Worm (Caenorhabditis elegans) whole organism, mixed stage, embryonic: ENCODE measurements around the gene ucr-1.

ENCODE experiments used
- M03D4.4 ChIP-seq: sonication (generic microtip); optimal IDR thresholded peaks from 2 replicates; lab custom pipeline; 2017; ENCODE audit warnings: mild to moderate bottlenecking, missing genetic modification characterization, missing compliant biosample characterization
- bed-3 ChIP-seq: fragments of 200-800 bp; sonication (Bioruptor generic); optimal IDR thresholded peaks from 3 replicates; lab custom pipeline; 2018; ENCODE audit warnings: mild to moderate bottlenecking, missing genetic modification characterization, moderate library complexity, missing compliant biosample characterization
- blmp-1 ChIP-seq: fragments of 150-350 bp; optimal IDR thresholded peaks from 2 replicates; lab custom pipeline; 2014; ENCODE audit warnings: missing biosample characterization, missing genetic modification characterization
- ceh-39 ChIP-seq: fragments of 150-350 bp; optimal IDR thresholded peaks from 2 replicates; lab custom pipeline; 2014; ENCODE audit warnings: missing biosample characterization, missing genetic modification characterization
- ceh-43 ChIP-seq: fragments of 200-800 bp; sonication (Bioruptor generic); optimal IDR thresholded peaks from 2 replicates; lab custom pipeline; 2018; ENCODE audit warnings: mild to moderate bottlenecking, missing genetic modification characterization, moderate library complexity, missing compliant biosample characterization
- ceh-83 ChIP-seq: fragments of 200-800 bp; sonication (Bioruptor generic); optimal IDR thresholded peaks from 2 replicates; lab custom pipeline; 2018; ENCODE audit warnings: mild to moderate bottlenecking, missing genetic modification characterization, missing compliant biosample characterization
- ces-1 ChIP-seq: fragments of 150-350 bp; optimal IDR thresholded peaks from 2 replicates; lab custom pipeline; 2014; ENCODE audit warnings: missing biosample characterization, missing genetic modification reagents, missing genetic modification characterization
- cnd-1 ChIP-seq: fragments of 200-800 bp; sonication (Bioruptor generic); optimal IDR thresholded peaks from 2 replicates; lab custom pipeline; 2018; ENCODE audit warnings: mild to moderate bottlenecking, missing genetic modification characterization, missing compliant biosample characterization
- drap-1 ChIP-seq: fragments of 200-800 bp; sonication (Bioruptor generic); optimal IDR thresholded peaks from 3 replicates; lab custom pipeline; 2018; ENCODE audit warnings: mild to moderate bottlenecking, missing genetic modification characterization, missing compliant biosample characterization
- elt-1 ChIP-seq: sonication (generic microtip); optimal IDR thresholded peaks from 2 replicates; lab custom pipeline; 2017; ENCODE audit warnings: missing genetic modification characterization, mild to moderate bottlenecking, missing compliant biosample characterization, antibody characterized with exemption, moderate library complexity, borderline replicate concordance; ENCODE audit not compliant: insufficient read depth
- elt-3 ChIP-seq: fragments of 150-350 bp; optimal IDR thresholded peaks from 2 replicates; lab custom pipeline; 2014; ENCODE audit warnings: missing biosample characterization, missing genetic modification characterization
- flh-1 ChIP-seq: fragments of 200-800 bp; sonication (Bioruptor generic); optimal IDR thresholded peaks from 2 replicates; lab custom pipeline; 2018; ENCODE audit warnings: mild to moderate bottlenecking, missing genetic modification characterization, moderate library complexity, missing compliant biosample characterization
- ham-2 ChIP-seq: fragments of 200-800 bp; sonication (Bioruptor generic); optimal IDR thresholded peaks from 2 replicates; lab custom pipeline; 2018; ENCODE audit warnings: mild to moderate bottlenecking, missing genetic modification characterization, missing compliant biosample characterization
- hlh-1 ChIP-seq: fragments of 150-350 bp; optimal IDR thresholded peaks from 2 replicates; lab custom pipeline; 2014; ENCODE audit warnings: missing biosample characterization, missing genetic modification reagents, missing genetic modification characterization
- lin-13 ChIP-seq: fragments of 150-350 bp; optimal IDR thresholded peaks from 2 replicates; lab custom pipeline; 2014; ENCODE audit warnings: missing biosample characterization, missing genetic modification characterization
- lin-32 ChIP-seq: fragments of 200-800 bp; sonication (Bioruptor generic); optimal IDR thresholded peaks from 2 replicates; lab custom pipeline; 2018; ENCODE audit warnings: mild to moderate bottlenecking, missing genetic modification characterization, missing compliant biosample characterization
- lsy-2 ChIP-seq: fragments of 150-350 bp; optimal IDR thresholded peaks from 2 replicates; lab custom pipeline; 2014; ENCODE audit warnings: missing biosample characterization, missing genetic modification characterization
- mab-5 ChIP-seq: fragments of 150-350 bp; optimal IDR thresholded peaks from 2 replicates; lab custom pipeline; 2014; ENCODE audit warnings: missing biosample characterization, missing genetic modification characterization
- mep-1 ChIP-seq: fragments of 150-350 bp; optimal IDR thresholded peaks from 2 replicates; lab custom pipeline; 2017; ENCODE audit warnings: missing biosample characterization, missing genetic modification reagents, missing genetic modification characterization, inconsistent platforms
- nhr-12 ChIP-seq: fragments of 150-350 bp; optimal IDR thresholded peaks from 2 replicates; lab custom pipeline; 2014; ENCODE audit warnings: missing biosample characterization, missing genetic modification characterization
- nhr-2 ChIP-seq: fragments of 150-350 bp; optimal IDR thresholded peaks from 2 replicates; lab custom pipeline; 2014; ENCODE audit warnings: missing biosample characterization, missing genetic modification characterization
- nhr-237 ChIP-seq: fragments of 150-350 bp; optimal IDR thresholded peaks from 2 replicates; lab custom pipeline; 2014; ENCODE audit warnings: missing biosample characterization, missing genetic modification characterization
- nhr-76 ChIP-seq: sonication (generic microtip); optimal IDR thresholded peaks from 2 replicates; lab custom pipeline; 2017; ENCODE audit warnings: missing biosample characterization, missing genetic modification characterization
- sem-2 ChIP-seq: fragments of 200-800 bp; sonication (Bioruptor generic); optimal IDR thresholded peaks from 2 replicates; lab custom pipeline; 2018; ENCODE audit warnings: mild to moderate bottlenecking, missing genetic modification characterization, missing compliant biosample characterization
- snpc-4 ChIP-seq: fragments of 150-350 bp; optimal IDR thresholded peaks from 2 replicates; lab custom pipeline; 2014; ENCODE audit warnings: missing biosample characterization, missing genetic modification characterization
- tbx-8 ChIP-seq: fragments of 200-800 bp; sonication (Bioruptor generic); optimal IDR thresholded peaks from 2 replicates; lab custom pipeline; 2018; ENCODE audit warnings: mild to moderate bottlenecking, missing genetic modification characterization, moderate library complexity, missing compliant biosample characterization
- unc-120 ChIP-seq: sonication (generic microtip); optimal IDR thresholded peaks from 2 replicates; lab custom pipeline; 2017; ENCODE audit warnings: missing genetic modification characterization, missing compliant biosample characterization; ENCODE audit not compliant: poor library complexity, severe bottlenecking
- unc-39 ChIP-seq: fragments of 150-350 bp; optimal IDR thresholded peaks from 2 replicates; lab custom pipeline; 2014; ENCODE audit warnings: missing biosample characterization, missing genetic modification characterization
- unc-62 ChIP-seq: fragments of 150-350 bp; optimal IDR thresholded peaks from 2 replicates; lab custom pipeline; 2014; ENCODE audit warnings: missing biosample characterization, missing genetic modification reagents, missing genetic modification characterization
- zip-8 ChIP-seq: fragments of 150-350 bp; optimal IDR thresholded peaks from 2 replicates; lab custom pipeline; 2014; ENCODE audit warnings: missing biosample characterization, missing genetic modification characterization
- ztf-11 ChIP-seq: fragments of 150-350 bp; optimal IDR thresholded peaks from 2 replicates; lab custom pipeline; 2014; ENCODE audit warnings: missing biosample characterization, missing genetic modification characterization

The ucr-1 gene

DNA sequence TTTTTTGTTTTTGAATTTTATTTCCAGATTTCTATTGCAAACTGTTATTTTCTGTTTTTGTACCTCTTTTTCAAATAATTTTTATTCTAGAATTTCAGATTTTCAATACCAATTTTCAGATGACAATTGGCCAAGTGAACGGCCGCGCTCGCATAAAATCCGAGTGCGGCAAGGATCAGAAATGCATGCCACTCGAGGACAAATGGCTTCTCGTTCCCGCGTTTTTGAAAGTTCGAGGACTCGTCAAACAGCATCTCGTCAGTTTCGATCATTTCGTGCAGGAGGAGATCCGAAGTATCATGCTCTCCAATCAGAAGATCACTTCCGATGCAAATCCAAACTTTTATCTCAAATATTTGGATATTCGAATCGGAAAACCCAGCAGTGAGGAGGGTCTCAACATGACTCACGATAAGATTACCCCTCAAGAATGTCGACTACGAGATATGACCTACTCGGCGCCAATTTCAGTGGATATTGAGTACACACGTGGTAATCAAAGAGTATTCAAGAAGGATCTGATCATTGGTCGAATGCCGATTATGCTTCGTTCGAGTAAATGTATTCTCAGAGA is 34.6 kb upstream of the ucr-1 start, which contains the start of gene rpc-2:
Gene rpc-2 (plus strand): TSS at position 120 of the 574 bp plus-strand sequence.
- TF ChIP-seq lin-32 (GFP tag; lab: Kevin White, UChicago) (no peak), sem-2 (no peak), cnd-1 (tag; lab: Kevin White, UChicago) (no peak), ces-1 (GFP tag; lab: Kevin White, UChicago) (no peak), nhr-76 (tag; lab: Kevin White, UChicago) (no peak), tbx-8 (GFP tag; lab: Kevin White, UChicago) (no peak), mep-1 (tag; lab: Kevin White, UChicago) (no peak)

- TF ChIP-seq unc-62 (GFP tag; lab: Kevin White, UChicago), result peak; percentile 62
- TF ChIP-seq elt-1 (tag; lab: Kevin White, UChicago), result no peak
- TF ChIP-seq drap-1 (GFP tag; lab: Kevin White, UChicago), result no peak
- TF ChIP-seq blmp-1 (tag; lab: Kevin White, UChicago), result no peak
- peak; percentile 37 for TF ChIP-seq nhr-237
- TF ChIP-seq hlh-1 (tag; lab: Kevin White, UChicago), result peak; percentile 78
- TF ChIP-seq flh-1, result no peak
- TF ChIP-seq unc-120 (tag; lab: Kevin White, UChicago), result peak; percentile 96
- no peak for TF ChIP-seq lsy-2
- TF ChIP-seq nhr-12 (tag; lab: Kevin White, UChicago), result no peak
- TF ChIP-seq snpc-4 (tag; lab: Kevin White, UChicago), result no peak
- TF ChIP-seq nhr-2 (tag; lab: Kevin White, UChicago), result no peak
- no peak for TF ChIP-seq bed-3
- no peak for TF ChIP-seq unc-39 (tag; lab: Kevin White, UChicago)
- TF ChIP-seq zip-8 (tag; lab: Kevin White, UChicago), result no peak
- no peak for TF ChIP-seq elt-3
- TF ChIP-seq lin-32 (GFP tag; lab: Kevin White, UChicago), result no peak
Measured at ce11 chrIII:5563680-5564079, 28.3 kb upstream of the ucr-1 start.

- TF ChIP-seq zip-8 (tag; lab: Kevin White, UChicago) (no peak), elt-1 (tag; lab: Kevin White, UChicago) (no peak), M03D4.4 (no peak), lin-32 (GFP tag; lab: Kevin White, UChicago) (no peak), blmp-1 (tag; lab: Kevin White, UChicago) (no peak), cnd-1 (tag; lab: Kevin White, UChicago) (no peak), ceh-83 (no peak), mep-1 (tag; lab: Kevin White, UChicago) (no peak), nhr-2 (tag; lab: Kevin White, UChicago) (no peak), lsy-2 (no peak), ceh-43 (no peak), lin-13 (tag; lab: Kevin White, UChicago) (no peak), unc-39 (tag; lab: Kevin White, UChicago) (no peak)
Measured at ce11 chrIII:5564325-5564724, 27.6 kb upstream of the ucr-1 start.

ce11 chrIII:5564799-5565198 is 27.1 kb upstream of the ucr-1 start, which contains the start of gene mlc-3:
Gene mlc-3 (plus strand): TSS chrIII:5565025.
- TF ChIP-seq M03D4.4, result peak; percentile 42
- no peak for TF ChIP-seq mep-1 (tag; lab: Kevin White, UChicago)
- peak; percentile 21 for TF ChIP-seq unc-62 (GFP tag; lab: Kevin White, UChicago)
- peak; percentile 51 for TF ChIP-seq hlh-1 (tag; lab: Kevin White, UChicago)
- no peak for TF ChIP-seq blmp-1 (tag; lab: Kevin White, UChicago)
- TF ChIP-seq unc-120 (tag; lab: Kevin White, UChicago), result peak; percentile 48
- TF ChIP-seq ceh-39 (tag; lab: Kevin White, UChicago), result no peak
- TF ChIP-seq snpc-4 (tag; lab: Kevin White, UChicago), result no peak
- TF ChIP-seq drap-1 (GFP tag; lab: Kevin White, UChicago), result no peak
- no peak for TF ChIP-seq ztf-11 (tag; lab: Kevin White, UChicago)
- TF ChIP-seq ham-2, result no peak
- no peak for TF ChIP-seq cnd-1 (tag; lab: Kevin White, UChicago)
- TF ChIP-seq mab-5 (tag; lab: Kevin White, UChicago), result no peak
- no peak for TF ChIP-seq lin-13 (tag; lab: Kevin White, UChicago)
